Worm (Caenorhabditis elegans) whole organism, dauer: ENCODE results near the gene frpr-8.

Experiments
- unc-62 ChIP-seq: sonication (generic microtip); optimal IDR thresholded peaks from 2 replicates; lab custom pipeline; 2017; ENCODE audit warnings: missing biosample characterization, missing genetic modification reagents, missing genetic modification characterization

Gene frpr-8

DNA sequence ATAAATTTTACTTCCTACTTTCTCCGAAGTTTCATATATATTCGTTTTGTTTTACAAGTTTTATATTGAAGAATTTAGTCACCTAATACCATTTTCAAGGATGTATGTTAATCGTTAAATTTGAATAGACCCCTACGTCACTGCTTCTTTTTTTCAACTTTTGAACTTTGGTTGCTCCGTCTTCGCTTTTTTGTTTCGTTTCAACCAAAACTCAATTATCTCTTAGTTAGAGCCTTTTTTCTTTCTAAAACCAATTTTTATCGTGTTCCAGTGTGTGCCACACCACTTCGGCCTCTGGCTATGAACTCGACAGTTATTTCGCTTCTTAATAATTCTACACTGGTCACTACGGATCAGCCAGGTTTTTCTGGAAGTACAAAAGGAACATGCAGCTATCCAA, at the start of gene frpr-8:
frpr-8 (plus strand) TSS at position 301 of the 400 bp plus-strand sequence.
- TF ChIP-seq unc-62: no peak

DNA sequence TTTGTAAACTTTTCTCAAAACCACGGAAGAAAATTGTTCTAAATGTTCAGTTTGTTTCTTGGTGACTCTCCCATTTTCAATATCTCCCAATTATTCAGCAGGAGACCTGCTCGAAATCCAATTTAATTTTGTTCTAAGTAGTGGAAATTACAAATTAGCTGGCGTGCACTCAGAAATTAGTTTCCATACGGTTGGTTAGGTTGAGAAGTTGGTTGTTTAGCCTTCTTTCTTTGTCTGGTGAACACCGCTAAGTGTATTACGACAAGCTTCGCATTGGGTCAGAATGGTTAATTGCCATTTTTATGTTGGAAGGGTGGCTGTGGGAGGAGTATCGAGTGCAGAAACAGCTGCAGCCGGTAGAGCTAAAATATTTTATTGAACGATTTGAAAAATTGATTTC, 49.0 kb upstream of the frpr-8 start:
- TF ChIP-seq unc-62: no peak

DNA sequence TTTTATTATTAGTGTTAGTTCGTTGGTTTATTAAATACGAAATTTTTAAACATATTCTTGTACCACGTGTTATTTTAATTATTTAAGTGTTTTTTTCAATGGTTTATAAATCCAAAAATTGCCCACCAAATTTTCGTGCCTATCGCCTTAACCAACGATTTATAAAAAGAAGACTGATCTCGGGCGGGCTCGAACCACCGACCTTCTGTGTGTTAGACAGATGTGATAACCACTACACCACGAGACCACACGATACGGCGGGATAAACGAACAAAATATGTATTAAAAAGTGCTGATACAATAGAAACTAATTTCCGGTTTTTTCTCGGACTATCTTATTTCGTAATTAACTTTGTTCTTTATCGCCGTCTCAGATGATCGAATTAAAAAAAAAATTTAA, 47.1 kb upstream of the frpr-8 start:
- TF ChIP-seq unc-62: no peak

DNA sequence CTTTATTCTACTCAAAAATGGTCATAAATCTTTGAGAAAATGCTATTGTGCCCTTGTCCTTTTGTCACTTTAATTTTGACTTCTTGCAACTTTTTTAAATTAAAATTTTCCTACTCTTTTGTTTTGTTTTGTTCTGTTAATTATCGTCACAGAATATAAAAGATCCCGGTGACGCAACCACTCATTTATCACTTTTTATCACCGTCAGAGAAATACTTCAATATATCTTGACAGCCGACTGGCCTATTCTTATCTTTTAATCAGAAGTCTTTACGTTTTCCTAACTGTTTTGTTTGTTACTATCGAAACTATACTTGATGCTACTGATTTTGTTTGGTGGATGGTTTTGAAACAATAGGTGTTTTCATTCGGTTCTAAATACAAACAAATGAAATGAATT, 41.6 kb upstream of the frpr-8 start:
- TF ChIP-seq unc-62: no peak

DNA sequence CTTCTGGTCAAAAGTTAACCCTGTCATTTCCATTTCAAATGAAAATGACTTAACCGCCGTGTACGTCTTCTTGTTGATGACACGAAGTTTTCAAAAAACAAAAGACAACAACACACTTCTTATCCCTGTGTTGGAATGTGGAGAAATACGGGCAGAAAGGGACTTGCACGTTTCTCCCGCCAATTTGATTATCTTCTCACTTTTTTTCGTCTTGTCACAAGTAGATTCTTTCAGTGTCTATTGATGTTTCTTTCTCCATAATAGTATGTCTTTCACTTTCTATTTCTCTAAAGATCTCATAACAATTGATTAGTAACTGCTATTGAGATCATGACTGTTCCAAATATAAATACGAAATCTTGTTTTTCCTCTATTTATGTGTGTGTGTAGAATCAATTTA, 38.1 kb upstream of the frpr-8 start:
- TF ChIP-seq unc-62: no peak

DNA sequence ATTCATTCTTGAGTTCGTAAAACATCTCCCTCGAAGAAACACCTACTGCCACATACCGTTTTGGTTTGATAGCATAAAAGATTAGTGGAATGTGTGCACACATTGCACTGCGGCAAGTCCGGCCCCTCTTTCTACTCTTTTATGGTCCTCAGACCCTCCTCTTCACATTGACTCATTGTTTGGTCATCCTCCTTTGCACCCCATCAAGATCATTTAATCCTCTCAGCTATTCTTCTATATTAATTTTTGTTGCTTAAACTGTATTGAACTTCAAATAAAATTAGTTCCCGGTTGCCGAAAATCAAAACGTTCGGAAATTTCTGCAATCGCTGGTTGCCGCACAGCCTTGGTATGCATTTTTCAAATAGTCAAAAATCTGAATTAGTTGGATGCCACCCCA, 37.3 kb upstream of the frpr-8 start, which contains the start of gene rig-1:
rig-1 (plus strand) TSS at position 301 of the 400 bp plus-strand sequence.
- no peak for TF ChIP-seq unc-62

DNA sequence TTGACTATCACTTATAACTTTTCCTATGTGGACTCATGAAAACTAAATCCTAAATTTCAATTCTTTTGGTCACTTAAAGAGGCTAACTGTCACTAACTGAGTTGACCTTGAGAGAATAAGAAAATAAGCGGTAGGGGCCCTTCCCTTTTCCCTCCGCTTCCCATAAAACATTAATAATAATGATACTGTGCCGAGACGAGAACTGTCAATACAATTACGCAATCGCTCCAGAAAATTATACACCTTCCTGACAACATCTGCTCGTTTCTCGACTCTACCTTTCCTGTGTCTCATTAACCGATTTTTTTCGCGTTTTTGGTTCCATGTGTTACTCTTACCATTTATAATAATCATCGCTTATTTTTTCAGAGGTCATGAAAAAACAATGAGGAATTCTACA, 36.7 kb upstream of the frpr-8 start:
- TF ChIP-seq unc-62: no peak

DNA sequence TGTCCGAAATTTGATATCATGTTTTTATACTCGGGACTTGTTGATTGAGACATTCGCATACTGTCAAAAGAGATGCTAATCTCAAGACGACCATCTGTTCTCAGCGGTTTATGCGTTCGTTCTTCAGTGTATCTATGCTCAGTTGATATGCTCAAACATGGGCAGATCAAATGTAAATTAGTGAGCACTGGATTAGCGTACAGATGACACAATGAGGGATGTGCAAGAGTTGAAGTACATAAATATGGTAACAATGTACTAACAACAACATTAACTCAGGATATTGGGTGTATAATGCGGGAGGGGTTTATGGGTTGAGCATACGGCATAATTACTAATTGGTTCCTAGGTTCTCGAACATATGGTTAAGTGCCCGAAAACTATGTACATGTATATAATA, 35.2 kb upstream of the frpr-8 start:
- TF ChIP-seq unc-62: no peak

DNA sequence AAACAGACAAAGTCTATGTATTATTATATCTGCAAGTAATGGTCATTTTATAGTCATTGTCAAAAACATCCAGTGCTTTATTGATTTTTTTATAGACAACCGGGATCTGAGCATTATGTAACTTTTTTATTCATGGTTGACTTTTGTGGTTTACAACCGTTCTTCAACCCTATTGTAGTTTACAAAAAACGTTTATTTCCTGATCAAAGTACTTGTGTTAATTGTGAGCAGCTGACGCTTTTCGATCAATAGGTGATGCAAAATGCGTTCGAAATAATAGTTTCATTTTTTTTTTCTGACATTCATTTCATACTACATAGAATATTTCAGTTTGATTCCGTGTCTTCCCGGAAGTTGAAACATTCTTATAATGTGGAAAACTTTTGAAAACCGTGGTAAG, 24.9 kb upstream of the frpr-8 start, which contains the start of the genes K09E2.2 and K09E2.3:
K09E2.2 (plus strand) TSS at position 301 of the 400 bp plus-strand sequence.
K09E2.3 (plus strand) TSS at position 325 of the 400 bp plus-strand sequence.
- TF ChIP-seq unc-62: no peak

DNA sequence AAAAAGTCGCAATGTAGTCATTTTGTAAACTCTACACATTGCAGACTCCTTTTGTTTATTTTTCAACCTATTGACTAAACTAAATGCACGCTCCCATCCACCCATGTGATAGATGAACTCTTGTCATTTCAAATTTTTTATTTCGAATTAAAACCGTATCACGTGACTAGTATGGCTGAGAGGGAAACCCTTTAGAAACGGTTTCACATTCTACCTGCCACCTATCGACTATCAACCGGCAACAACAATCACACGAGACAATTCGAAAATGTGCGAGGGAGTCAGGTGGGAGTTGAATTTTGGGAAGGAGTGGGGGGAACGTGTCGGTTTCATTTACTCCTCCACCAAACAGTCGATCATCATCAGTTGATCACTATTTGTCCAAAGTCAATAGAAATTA, 23.1 kb upstream of the frpr-8 start:
- no peak for TF ChIP-seq unc-62

DNA sequence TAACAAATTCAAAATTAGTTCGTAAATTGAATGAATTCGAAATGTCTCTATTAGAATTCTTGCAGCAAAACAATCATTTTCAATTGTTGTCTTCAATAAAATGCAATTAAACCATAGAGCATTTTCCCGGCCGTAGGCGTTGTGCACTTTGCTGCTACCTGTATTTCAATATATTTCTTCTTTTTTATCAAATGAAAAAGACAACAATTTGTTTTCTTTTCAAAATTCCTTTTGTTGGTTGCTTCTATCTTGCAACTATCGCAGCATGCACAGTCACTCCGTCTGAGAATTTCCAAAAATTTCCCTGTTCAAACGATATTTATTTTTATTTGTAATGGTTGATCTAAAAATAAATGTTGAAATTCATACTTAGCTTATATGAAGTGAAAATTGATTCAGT, 22.5 kb upstream of the frpr-8 start:
- TF ChIP-seq unc-62: no peak

DNA sequence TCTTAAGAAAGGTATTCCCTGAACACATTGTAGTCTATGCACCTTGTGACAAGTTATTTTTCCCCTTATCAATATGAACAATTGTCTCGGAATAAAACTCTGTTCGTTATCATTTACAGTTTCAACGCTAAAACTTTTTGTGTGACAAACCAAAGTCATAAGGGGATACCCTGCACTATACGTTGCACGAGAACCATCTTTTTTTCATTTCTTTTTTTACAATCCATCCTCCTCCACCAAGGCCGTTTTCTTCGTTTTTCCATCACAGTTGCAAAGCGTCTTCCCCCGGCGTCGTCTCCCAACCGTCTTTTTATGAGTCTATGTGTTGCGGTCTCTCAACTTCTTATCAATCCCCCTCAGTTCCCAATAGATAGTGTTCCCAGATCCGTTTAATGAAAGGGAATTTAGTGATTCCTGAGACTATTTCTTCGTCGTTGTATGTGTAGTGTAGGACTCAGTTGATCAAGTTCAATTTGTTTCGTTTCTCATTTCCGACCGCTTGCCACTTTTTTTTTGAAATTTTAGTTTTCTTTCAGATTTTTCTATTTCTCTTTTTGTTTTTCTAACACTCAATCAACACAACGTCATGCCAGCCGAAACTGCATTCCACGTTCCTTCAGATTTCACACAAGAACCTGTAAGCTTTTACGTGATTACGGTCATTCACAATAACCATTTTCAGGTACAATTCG, 21.4 kb upstream of the frpr-8 start:
- TF ChIP-seq unc-62: no peak

DNA sequence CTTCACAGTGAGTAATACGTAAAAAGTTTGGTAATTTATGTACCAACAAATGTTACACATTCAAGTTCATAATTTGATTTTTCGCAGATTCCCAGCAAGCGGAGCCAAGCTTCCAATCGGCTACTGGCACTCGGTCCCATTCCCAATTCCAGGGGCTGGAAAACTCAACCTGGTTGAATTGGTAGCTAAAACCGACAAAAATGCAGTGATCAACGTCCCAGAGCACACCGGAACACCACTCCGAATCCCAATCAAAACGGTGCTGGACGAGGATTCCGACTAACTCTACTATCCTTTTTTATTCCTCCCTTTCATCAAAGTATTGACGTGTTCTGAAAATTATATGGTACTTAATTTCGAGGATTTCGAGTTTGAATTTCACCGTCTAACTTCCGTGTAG, 20.3 kb upstream of the frpr-8 start:
- TF ChIP-seq unc-62: no peak

DNA sequence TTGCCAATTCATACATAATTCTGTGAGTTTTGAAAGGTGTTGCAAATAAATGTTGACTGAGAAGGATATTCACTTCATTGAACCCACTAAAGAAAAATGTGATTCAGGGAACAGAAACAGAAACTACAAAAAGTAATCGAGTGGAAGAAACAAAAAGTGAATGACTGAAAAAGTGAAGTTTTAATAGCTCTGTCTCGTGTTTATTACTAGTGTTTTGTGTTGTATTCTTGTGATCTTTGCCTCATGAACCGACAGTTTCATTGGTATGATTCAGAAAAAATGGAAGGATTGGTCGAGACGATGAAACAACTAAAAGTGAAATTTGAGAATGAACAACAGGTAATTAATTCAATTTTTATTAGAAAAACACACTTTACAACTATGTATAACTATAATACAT, 19.7 kb upstream of the frpr-8 start:
- TF ChIP-seq unc-62: no peak

DNA sequence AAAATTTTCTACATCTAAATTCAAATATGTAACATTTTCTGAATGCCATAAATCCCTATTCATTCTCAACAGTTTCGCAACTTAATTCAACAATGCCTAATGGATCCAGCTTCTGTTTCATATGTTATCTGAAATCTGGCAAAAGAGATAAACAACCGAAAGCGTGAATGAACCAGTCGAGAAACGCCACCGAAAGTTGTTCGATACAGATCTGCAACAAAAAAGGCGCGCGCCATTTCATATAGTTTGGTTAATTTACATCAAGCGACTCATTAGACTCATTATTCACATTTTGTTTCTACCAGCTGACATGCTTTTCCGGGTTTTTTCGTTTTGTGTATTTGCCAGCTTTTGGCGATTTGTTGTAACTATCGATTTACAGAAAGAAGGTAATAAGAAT, 16.0 kb upstream of the frpr-8 start, which contains the start of gene K09E2.1:
K09E2.1 (plus strand) TSS at position 301 of the 400 bp plus-strand sequence.
- no peak for TF ChIP-seq unc-62

DNA sequence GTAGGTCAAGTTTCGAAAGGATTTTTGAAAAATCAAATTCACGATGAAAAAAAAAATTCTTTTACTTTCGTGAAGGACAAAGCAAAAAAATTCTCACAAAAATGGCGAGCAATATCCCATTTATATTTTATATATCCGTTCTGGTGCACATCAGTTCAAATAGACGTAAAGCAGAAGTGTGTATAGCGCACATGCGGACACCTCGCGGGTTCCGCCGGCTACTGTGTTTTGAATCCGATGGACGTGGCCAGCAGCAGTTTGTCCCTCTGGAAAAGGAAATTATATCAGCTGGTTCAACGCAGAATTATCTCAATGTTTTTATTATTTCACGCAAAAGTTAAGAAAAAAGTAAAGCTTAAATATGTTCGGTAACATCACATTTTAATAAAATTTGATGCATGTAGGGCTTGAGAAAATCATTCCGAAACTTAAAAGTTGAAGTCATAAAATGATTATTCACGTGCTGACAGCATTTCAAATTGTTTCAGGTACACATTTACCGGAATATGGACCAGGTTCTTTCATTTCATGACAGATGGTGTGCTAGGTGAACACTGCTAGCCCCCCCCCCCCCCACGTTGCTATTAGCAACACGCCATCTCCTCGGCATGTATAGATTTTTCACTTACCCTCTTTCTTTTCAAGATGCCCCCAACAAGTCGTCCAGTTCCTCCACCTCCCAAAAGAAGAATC, 6.2 kb downstream of the frpr-8 start, which contains the start of gene jbts-14:
jbts-14 (plus strand) TSS at position 643 of the 693 bp plus-strand sequence.
- no peak for TF ChIP-seq unc-62

DNA sequence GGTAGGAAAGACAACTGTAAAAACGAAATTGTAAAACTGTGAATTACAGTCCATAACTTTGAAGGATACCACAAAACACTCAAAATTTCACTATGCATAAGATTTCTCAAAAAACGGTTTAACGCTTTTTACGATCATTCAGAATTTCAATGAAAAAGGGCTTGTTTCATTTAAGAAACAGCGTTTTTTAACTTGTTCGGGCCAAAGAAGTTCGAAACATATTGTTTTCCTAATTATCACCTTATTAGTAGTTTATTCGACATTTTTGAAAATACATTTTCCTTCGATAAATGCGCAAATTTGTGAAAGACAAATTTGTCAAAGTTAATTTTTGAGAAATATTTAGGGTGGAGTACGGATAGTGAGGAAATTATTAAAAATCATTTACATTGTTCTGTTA, 7.2 kb downstream of the frpr-8 start:
- TF ChIP-seq unc-62: no peak

DNA sequence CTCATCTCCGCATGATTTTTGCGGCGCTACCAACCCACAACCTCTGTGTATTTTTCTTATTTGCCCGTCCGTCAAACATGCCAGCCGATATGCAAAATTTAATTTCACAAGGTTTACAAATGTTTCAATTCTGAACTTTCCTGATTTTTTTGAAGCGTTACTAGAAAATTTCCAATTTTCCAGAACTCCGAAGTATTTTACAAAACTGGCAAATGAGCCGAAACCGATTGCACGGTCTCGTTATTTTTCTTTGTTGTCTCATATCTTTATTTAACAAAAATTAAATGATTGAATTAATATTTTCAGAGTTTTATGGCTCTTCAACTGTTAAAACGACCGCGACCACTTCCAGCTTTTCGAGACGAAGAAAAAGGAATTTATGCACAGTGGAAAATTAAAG, 10.4 kb downstream of the frpr-8 start, which contains the start of gene F53A9.3:
F53A9.3 (plus strand) TSS at position 301 of the 400 bp plus-strand sequence.
- TF ChIP-seq unc-62: no peak
